Worm (Caenorhabditis elegans) whole organism, mixed stage, embryonic: ENCODE results near the gene Y69E1A.3.

Experiments used
- bed-3 ChIP-seq: fragments of 200-800 bp; sonication (Bioruptor generic); optimal IDR thresholded peaks from 3 replicates; lab custom pipeline; 2018; ENCODE audit warnings: mild to moderate bottlenecking, missing genetic modification characterization, moderate library complexity, missing compliant biosample characterization
- lsy-2 ChIP-seq: fragments of 150-350 bp; optimal IDR thresholded peaks from 2 replicates; lab custom pipeline; 2014; ENCODE audit warnings: missing biosample characterization, missing genetic modification characterization
- mab-5 ChIP-seq: fragments of 150-350 bp; optimal IDR thresholded peaks from 2 replicates; lab custom pipeline; 2014; ENCODE audit warnings: missing biosample characterization, missing genetic modification characterization
- nhr-2 ChIP-seq: fragments of 150-350 bp; optimal IDR thresholded peaks from 2 replicates; lab custom pipeline; 2014; ENCODE audit warnings: missing biosample characterization, missing genetic modification characterization
- nhr-237 ChIP-seq: fragments of 150-350 bp; optimal IDR thresholded peaks from 2 replicates; lab custom pipeline; 2014; ENCODE audit warnings: missing biosample characterization, missing genetic modification characterization
- nhr-28 ChIP-seq: fragments of 150-350 bp; optimal IDR thresholded peaks from 2 replicates; lab custom pipeline; 2014; ENCODE audit warnings: missing biosample characterization, missing genetic modification characterization
- nhr-76 ChIP-seq: sonication (generic microtip); optimal IDR thresholded peaks from 2 replicates; lab custom pipeline; 2017; ENCODE audit warnings: missing biosample characterization, missing genetic modification characterization
- snpc-4 ChIP-seq: fragments of 150-350 bp; optimal IDR thresholded peaks from 2 replicates; lab custom pipeline; 2014; ENCODE audit warnings: missing biosample characterization, missing genetic modification characterization
- tbx-8 ChIP-seq: fragments of 200-800 bp; sonication (Bioruptor generic); optimal IDR thresholded peaks from 2 replicates; lab custom pipeline; 2018; ENCODE audit warnings: mild to moderate bottlenecking, missing genetic modification characterization, moderate library complexity, missing compliant biosample characterization
- unc-120 ChIP-seq: sonication (generic microtip); optimal IDR thresholded peaks from 2 replicates; lab custom pipeline; 2017; ENCODE audit warnings: missing genetic modification characterization, missing compliant biosample characterization; ENCODE audit not compliant: poor library complexity, severe bottlenecking

DNA sequence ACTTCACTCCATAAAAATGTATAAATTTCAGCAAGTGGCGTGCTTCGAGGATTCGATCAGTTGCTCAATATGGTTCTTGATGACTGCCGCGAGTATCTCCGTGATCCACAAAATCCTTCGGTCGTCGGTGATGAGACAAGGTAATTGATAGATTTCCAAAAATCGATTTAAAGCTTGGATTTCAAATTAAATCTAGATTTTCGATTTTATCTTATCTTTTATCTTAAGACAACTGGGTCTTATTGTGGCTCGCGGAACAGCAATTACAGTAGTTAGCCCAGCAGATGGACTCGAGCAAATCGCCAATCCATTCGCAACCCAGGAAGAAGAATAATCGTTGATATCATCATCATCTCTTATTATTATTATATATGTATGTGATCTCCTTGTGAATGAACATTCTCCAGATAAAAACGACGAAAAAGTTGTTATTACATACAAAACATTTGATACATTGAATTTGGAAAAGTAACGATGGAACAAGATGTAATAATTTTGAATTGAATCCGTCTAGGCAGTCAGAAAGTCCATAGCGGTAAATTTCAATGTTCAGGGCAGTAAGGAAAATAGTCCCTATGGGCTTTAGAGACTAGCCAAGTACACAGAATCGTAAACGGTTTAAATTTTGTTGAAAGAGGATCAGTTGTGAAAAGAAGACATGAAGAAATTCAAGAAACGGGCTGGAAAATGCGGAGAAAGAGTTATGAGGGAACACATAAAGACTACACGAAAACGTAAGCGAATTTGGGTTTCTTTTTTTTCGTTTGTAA lies 18.1 kb upstream of the Y69E1A.3 start:
- TF ChIP-seq nhr-237 (tag; lab: Kevin White, UChicago) = no peak
- no peak for TF ChIP-seq nhr-76 (tag; lab: Kevin White, UChicago)
- TF ChIP-seq unc-120 (tag; lab: Kevin White, UChicago) = no peak
- TF ChIP-seq mab-5 = no peak
- TF ChIP-seq nhr-28 = no peak
- TF ChIP-seq bed-3 = no peak
- TF ChIP-seq lsy-2 = no peak
- no peak for TF ChIP-seq snpc-4
- no peak for TF ChIP-seq tbx-8 (GFP tag; lab: Kevin White, UChicago)
- no peak for TF ChIP-seq nhr-2 (tag; lab: Kevin White, UChicago)
